Worm (Caenorhabditis elegans): ENCODE results near the gene mec-15.

ce11 chrII:10203765-10204164 lies 35.7 kb downstream of the mec-15 start:
- no peak for TF ChIP-seq ref-1 (GFP tag; conservative IDR thresholded peaks at IDR 0.05)
- no peak for TF ChIP-seq cog-1 (tag; optimal IDR thresholded peaks at IDR 0.05)
- TF ChIP-seq med-1 (GFP tag; optimal IDR thresholded peaks at IDR 0.05; ENCODE audit: insufficient read depth) = no peak
- no peak for TF ChIP-seq tab-1 (GFP tag; IDR thresholded peaks at IDR 0.05)
